Worm (Caenorhabditis elegans) whole organism, L3 larva: ENCODE data around the gene K03H6.4.

Experiments
- R02D3.7 ChIP-seq: fragments of 150-350 bp; optimal IDR thresholded peaks from 2 replicates; lab custom pipeline; 2014; ENCODE audit warnings: missing biosample characterization, missing genetic modification characterization
- ama-1 ChIP-seq: fragments of 150-350 bp; optimal IDR thresholded peaks from 2 replicates; lab custom pipeline; 2018
- ceh-16 ChIP-seq: sonication (generic microtip); optimal IDR thresholded peaks from 2 replicates; lab custom pipeline; 2017; ENCODE audit warnings: missing biosample characterization, missing genetic modification characterization
- ceh-28 ChIP-seq: fragments of 150-350 bp; optimal IDR thresholded peaks from 2 replicates; lab custom pipeline; 2014; ENCODE audit warnings: missing biosample characterization, missing genetic modification reagents, missing genetic modification characterization
- ceh-82 ChIP-seq: fragments of 150-350 bp; optimal IDR thresholded peaks from 2 replicates; lab custom pipeline; 2014; ENCODE audit warnings: missing biosample characterization, missing genetic modification characterization
- ceh-9 ChIP-seq: sonication (generic microtip); optimal IDR thresholded peaks from 2 replicates; lab custom pipeline; 2018; ENCODE audit warnings: missing biosample characterization, missing genetic modification characterization
- elt-1 ChIP-seq: fragments of 150-350 bp; optimal IDR thresholded peaks from 2 replicates; lab custom pipeline; 2014; ENCODE audit warnings: missing biosample characterization, missing genetic modification characterization
- elt-2 ChIP-seq: sonication (generic microtip); optimal IDR thresholded peaks from 2 replicates; lab custom pipeline; 2016; ENCODE audit warnings: missing genetic modification reagents, mild to moderate bottlenecking, missing genetic modification characterization, missing compliant biosample characterization
- elt-3 ChIP-seq, 3 experiments: fragments of 150-350 bp in 1 of 3; sonication (generic microtip) in 2 of 3; optimal IDR thresholded peaks; 2 replicates in 2 of 3; 4 replicates in 1 of 3; lab custom pipeline; 2014 to 2017; ENCODE audit warnings: missing biosample characterization in 3 of 3, missing genetic modification characterization in 3 of 3
- eor-1 ChIP-seq, 2 experiments: fragments of 150-350 bp; optimal IDR thresholded peaks; 2 replicates each; lab custom pipeline; 2014 to 2018; ENCODE audit warnings: missing biosample characterization in 2 of 2, missing genetic modification characterization in 2 of 2
- fkh-10 ChIP-seq: sonication (generic microtip); optimal IDR thresholded peaks from 2 replicates; lab custom pipeline; 2017; ENCODE audit warnings: missing biosample characterization, missing genetic modification reagents, missing genetic modification characterization
- fos-1 ChIP-seq: fragments of 150-350 bp; optimal IDR thresholded peaks from 2 replicates; lab custom pipeline; 2014; ENCODE audit warnings: missing biosample characterization, missing genetic modification characterization
- hmg-11 ChIP-seq: sonication (generic microtip); optimal IDR thresholded peaks from 2 replicates; lab custom pipeline; 2016; ENCODE audit warnings: missing genetic modification characterization, missing compliant biosample characterization
- jun-1 ChIP-seq: fragments of 150-350 bp; optimal IDR thresholded peaks from 2 replicates; lab custom pipeline; 2014; ENCODE audit warnings: missing biosample characterization, missing genetic modification reagents, missing genetic modification characterization
- lin-15B ChIP-seq: fragments of 150-350 bp; optimal IDR thresholded peaks from 2 replicates; lab custom pipeline; 2014; ENCODE audit warnings: missing biosample characterization, missing genetic modification characterization
- lsy-12 ChIP-seq: sonication (generic microtip); optimal IDR thresholded peaks from 2 replicates; lab custom pipeline; 2016; ENCODE audit warnings: mild to moderate bottlenecking, missing genetic modification characterization, missing compliant biosample characterization
- mdl-1 ChIP-seq: fragments of 150-350 bp; optimal IDR thresholded peaks from 2 replicates; lab custom pipeline; 2014; ENCODE audit warnings: missing biosample characterization, missing genetic modification characterization
- nfya-1 ChIP-seq: sonication (generic microtip); optimal IDR thresholded peaks from 2 replicates; lab custom pipeline; 2017; ENCODE audit warnings: missing genetic modification characterization, mild to moderate bottlenecking, missing compliant biosample characterization, antibody characterized with exemption, moderate library complexity; ENCODE audit not compliant: insufficient read depth
- nhr-11 ChIP-seq: fragments of 150-350 bp; optimal IDR thresholded peaks from 2 replicates; lab custom pipeline; 2014; ENCODE audit warnings: missing biosample characterization, missing genetic modification characterization
- nhr-12 ChIP-seq: fragments of 150-350 bp; optimal IDR thresholded peaks from 2 replicates; lab custom pipeline; 2014; ENCODE audit warnings: missing biosample characterization, missing genetic modification characterization
- nhr-23 ChIP-seq: fragments of 150-350 bp; optimal IDR thresholded peaks from 2 replicates; lab custom pipeline; 2014; ENCODE audit warnings: missing biosample characterization, missing genetic modification reagents, missing genetic modification characterization
- nhr-25 ChIP-seq: sonication (generic microtip); optimal IDR thresholded peaks from 2 replicates; lab custom pipeline; 2017; ENCODE audit warnings: missing biosample characterization, missing genetic modification characterization
- nhr-28 ChIP-seq: fragments of 150-350 bp; optimal IDR thresholded peaks from 2 replicates; lab custom pipeline; 2014; ENCODE audit warnings: missing biosample characterization, missing genetic modification characterization
- nhr-43 ChIP-seq: sonication (generic microtip); optimal IDR thresholded peaks from 2 replicates; lab custom pipeline; 2016; ENCODE audit warnings: mild to moderate bottlenecking, missing genetic modification characterization, missing compliant biosample characterization; ENCODE audit not compliant: poor library complexity, severe bottlenecking
- nhr-67 ChIP-seq: fragments of 150-350 bp; optimal IDR thresholded peaks from 2 replicates; lab custom pipeline; 2014; ENCODE audit warnings: missing biosample characterization, missing genetic modification characterization
- nhr-76 ChIP-seq: fragments of 150-350 bp; sonication (generic microtip); optimal IDR thresholded peaks from 5 replicates; lab custom pipeline; 2014; ENCODE audit warnings: missing biosample characterization, missing genetic modification characterization
- pha-4 ChIP-seq: fragments of 150-350 bp; optimal IDR thresholded peaks from 2 replicates; lab custom pipeline; 2014; ENCODE audit warnings: missing biosample characterization, missing genetic modification reagents, missing genetic modification characterization
- pqm-1 ChIP-seq: fragments of 150-350 bp; optimal IDR thresholded peaks from 2 replicates; lab custom pipeline; 2017; ENCODE audit warnings: missing biosample characterization, missing genetic modification characterization, inconsistent platforms
- sea-2 ChIP-seq: fragments of 150-350 bp; sonication (generic microtip); optimal IDR thresholded peaks from 4 replicates; lab custom pipeline; 2014; ENCODE audit warnings: missing biosample characterization, missing genetic modification reagents, missing genetic modification characterization
- skn-1 ChIP-seq: fragments of 150-350 bp; optimal IDR thresholded peaks from 2 replicates; lab custom pipeline; 2014; ENCODE audit warnings: missing biosample characterization, missing genetic modification characterization
- snpc-4 ChIP-seq: fragments of 150-350 bp; optimal IDR thresholded peaks from 2 replicates; lab custom pipeline; 2014; ENCODE audit warnings: missing biosample characterization, missing genetic modification characterization
- tbx-2 ChIP-seq: sonication (generic microtip); optimal IDR thresholded peaks from 2 replicates; lab custom pipeline; 2016; ENCODE audit warnings: mild to moderate bottlenecking, missing genetic modification characterization, missing compliant biosample characterization
- unc-39 ChIP-seq: sonication (generic microtip); optimal IDR thresholded peaks from 4 replicates; lab custom pipeline; 2017; ENCODE audit warnings: missing biosample characterization, missing genetic modification characterization
- unc-62 ChIP-seq: fragments of 150-350 bp; sonication (generic microtip); optimal IDR thresholded peaks from 4 replicates; lab custom pipeline; 2014; ENCODE audit warnings: missing biosample characterization, missing genetic modification reagents, missing genetic modification characterization
- zag-1 ChIP-seq: fragments of 150-350 bp; optimal IDR thresholded peaks from 2 replicates; lab custom pipeline; 2014; ENCODE audit warnings: missing biosample characterization, missing genetic modification characterization

Gene K03H6.4

DNA sequence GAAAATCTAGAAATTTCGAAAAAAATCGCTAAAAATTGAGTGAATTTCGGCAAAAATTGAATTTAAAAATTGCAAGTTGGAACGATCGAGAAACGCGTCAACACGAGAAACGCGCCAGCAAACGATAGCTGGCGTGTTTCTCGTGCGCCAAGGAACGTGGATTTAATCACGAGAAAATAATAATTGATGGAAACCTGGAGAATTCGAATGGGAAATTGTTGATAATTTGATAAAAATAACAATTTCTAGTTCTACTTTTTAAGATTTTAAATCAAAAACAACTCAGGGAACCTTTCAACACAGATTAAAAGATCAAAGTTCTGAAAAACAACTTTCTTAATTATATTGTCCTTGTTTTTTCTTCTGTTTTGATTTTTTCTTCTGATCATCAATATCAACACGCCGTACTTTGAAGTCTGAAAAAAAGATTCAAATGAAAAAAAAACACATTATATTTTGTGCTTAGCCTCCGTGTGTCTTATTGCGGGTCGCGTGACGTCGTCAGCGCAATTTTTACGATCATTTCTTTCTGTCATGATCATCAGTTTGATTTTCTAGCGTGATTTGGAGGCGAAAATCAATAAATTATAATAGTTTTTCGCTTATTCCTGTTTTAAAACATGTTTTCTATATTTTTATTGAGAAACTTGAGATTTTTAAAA is 25.0 kb downstream of the K03H6.4 start, which contains the start of gene npp-20:
TSS of gene npp-20 (minus strand) at position 6 of the 662 bp plus-strand sequence.
- TF ChIP-seq jun-1 (tag; lab: Kevin White, UChicago) (peak; percentile 6), nhr-25 (tag; lab: Kevin White, UChicago) (peak; percentile 25), ceh-9 (tag; lab: Kevin White, UChicago) (no peak), snpc-4 (tag; lab: Kevin White, UChicago) (no peak), lsy-12 (tag; lab: Kevin White, UChicago) (no peak), nhr-23 (tag; lab: Kevin White, UChicago) (peak; percentile 16), ceh-16 (no peak), nhr-76 (tag; lab: Kevin White, UChicago) (no peak), ceh-28 (tag; lab: Kevin White, UChicago) (peak; percentile 25), hmg-11 (tag; lab: Kevin White, UChicago) (peak; percentile 58), unc-62 (GFP tag; lab: Kevin White, UChicago) (no peak), R02D3.7 (tag; lab: Kevin White, UChicago) (no peak), fos-1 (tag; lab: Kevin White, UChicago) (no peak), mdl-1 (peak; percentile 15), nhr-11 (tag; lab: Kevin White, UChicago) (no peak), fkh-10 (GFP tag; lab: Kevin White, UChicago) (no peak), ceh-82 (tag; lab: Kevin White, UChicago) (no peak), pqm-1 (tag; lab: Kevin White, UChicago) (peak; percentile 5), elt-2 (tag; lab: Kevin White, UChicago) (peak; percentile 38), tbx-2 (tag; lab: Kevin White, UChicago) (peak; percentile 15), nfya-1 (tag; lab: Kevin White, UChicago) (peak; percentile 50), pha-4 (peak; percentile 38), ama-1 (lab: Kevin White, UChicago) (no peak), nhr-28 (tag; lab: Kevin White, UChicago) (no peak), lin-15B (tag; lab: Kevin White, UChicago) (peak; percentile 65)
- TF ChIP-seq, all 47 proteins: peak for 12

DNA sequence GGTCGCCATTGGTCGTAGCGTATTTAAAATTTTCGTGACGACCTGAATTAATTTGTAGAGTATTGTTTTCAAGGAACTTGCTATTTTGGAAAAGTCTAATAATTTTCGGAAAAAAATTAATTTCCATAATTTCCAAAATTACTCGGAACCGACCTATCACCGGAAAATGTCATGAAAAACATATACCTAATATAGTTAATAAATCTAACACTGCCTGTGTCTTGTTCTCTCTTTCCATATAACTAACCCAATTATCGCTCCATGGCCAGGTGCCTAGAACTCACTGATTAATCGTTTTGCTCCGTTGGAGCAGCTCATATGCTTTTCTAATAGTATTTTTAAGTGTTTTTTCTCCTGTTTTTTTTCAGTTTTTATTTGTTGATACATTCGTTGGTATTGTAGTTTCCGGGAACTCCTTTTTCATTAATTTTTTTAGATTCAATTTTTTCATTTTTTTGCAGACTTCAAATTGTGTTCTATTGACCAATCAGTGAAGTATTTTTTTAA is 36.1 kb downstream of the K03H6.4 start, which contains the start of gene Y77E11A.16:
TSS of gene Y77E11A.16 (plus strand) at position 457 of the 507 bp plus-strand sequence.
- TF ChIP-seq nhr-11 (tag; lab: Kevin White, UChicago), result peak; percentile 53
- TF ChIP-seq pha-4, result no peak

DNA sequence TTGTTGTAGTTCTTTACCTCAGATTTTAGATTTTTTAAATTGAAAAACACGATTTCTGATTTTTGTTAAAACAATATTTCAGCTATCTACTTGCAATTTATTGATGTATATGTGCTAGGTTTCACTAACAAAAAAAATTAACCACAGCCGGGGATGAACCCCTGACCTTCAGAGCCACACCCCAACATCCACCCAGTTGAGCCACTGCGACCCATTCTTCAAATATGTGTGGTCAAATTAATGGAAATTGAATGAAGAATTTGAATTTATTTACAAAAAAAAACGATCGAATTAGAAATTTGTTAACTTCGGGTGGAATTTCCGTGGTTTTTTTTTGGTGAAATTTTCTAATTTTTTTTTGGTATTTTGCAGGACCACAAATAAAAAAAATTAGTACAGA is 42.5 kb downstream of the K03H6.4 start:
- TF ChIP-seq nhr-25 (tag; lab: Kevin White, UChicago), result no peak
- TF ChIP-seq nhr-11 (tag; lab: Kevin White, UChicago), result no peak
- no peak for TF ChIP-seq elt-1 (tag; lab: Kevin White, UChicago)
- no peak for TF ChIP-seq elt-2 (tag; lab: Kevin White, UChicago)
- no peak for TF ChIP-seq nfya-1 (tag; lab: Kevin White, UChicago)
- no peak for TF ChIP-seq skn-1 (tag; lab: Kevin White, UChicago)
- no peak for TF ChIP-seq zag-1
- TF ChIP-seq nhr-23 (tag; lab: Kevin White, UChicago), result no peak
- no peak for TF ChIP-seq jun-1 (tag; lab: Kevin White, UChicago)
- TF ChIP-seq nhr-12 (tag; lab: Kevin White, UChicago), result no peak

DNA sequence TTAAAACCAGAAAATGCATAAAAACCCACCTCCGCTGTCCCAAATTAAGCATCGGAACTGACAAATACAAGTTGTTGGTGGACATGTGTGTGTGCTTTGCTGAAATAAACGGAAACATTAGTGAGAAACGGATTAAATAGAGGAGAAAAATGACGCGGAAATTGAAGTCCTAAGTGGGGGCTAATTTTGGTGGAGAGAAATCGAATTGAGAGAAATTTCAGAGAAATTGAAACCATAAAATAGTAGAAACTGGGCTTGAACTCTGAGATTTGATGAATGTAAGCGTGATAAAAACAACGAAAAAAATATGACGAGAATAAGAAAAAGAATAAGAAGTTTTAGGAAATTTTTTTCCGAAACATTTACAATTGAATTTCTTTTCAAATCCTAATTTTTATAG is 46.1 kb downstream of the K03H6.4 start, which contains the start of gene Y77E11A.12:
TSS of gene Y77E11A.12 (minus strand) at position 101 of the 400 bp plus-strand sequence.
- TF ChIP-seq fos-1 (tag; lab: Kevin White, UChicago) (no peak), sea-2 (no peak), snpc-4 (tag; lab: Kevin White, UChicago) (no peak), pha-4 (no peak), R02D3.7 (tag; lab: Kevin White, UChicago) (no peak), nhr-67 (tag; lab: Kevin White, UChicago) (no peak), eor-1 (tag; optimal IDR thresholded peaks at IDR 0.05; lab: Kevin White, UChicago) (no peak), elt-2 (tag; lab: Kevin White, UChicago) (no peak), ceh-82 (tag; lab: Kevin White, UChicago) (no peak), lin-15B (tag; lab: Kevin White, UChicago) (no peak), lsy-12 (tag; lab: Kevin White, UChicago) (no peak), zag-1 (no peak), nfya-1 (tag; lab: Kevin White, UChicago) (no peak), nhr-11 (tag; lab: Kevin White, UChicago) (no peak), ceh-16 (no peak), nhr-43 (tag; lab: Kevin White, UChicago) (no peak), unc-39 (no peak), elt-3 (tag; optimal IDR thresholded peaks at IDR 0.05; lab: Kevin White, UChicago) (no peak), nhr-23 (tag; lab: Kevin White, UChicago) (no peak)
